Worm (Caenorhabditis elegans) whole organism, L1 larva: ENCODE results near the gene T23F11.4.

Experiments used
- C04F5.9 ChIP-seq: sonication (generic microtip); optimal IDR thresholded peaks from 2 replicates; lab custom pipeline; 2016; ENCODE audit warnings: missing genetic modification characterization, missing compliant biosample characterization
- F16B12.6 ChIP-seq: fragments of 150-350 bp; optimal IDR thresholded peaks from 2 replicates; lab custom pipeline; 2014; ENCODE audit warnings: missing biosample characterization, missing genetic modification characterization
- Y116A8C.19 ChIP-seq: sonication (generic microtip); optimal IDR thresholded peaks from 2 replicates; lab custom pipeline; 2016; ENCODE audit warnings: missing compliant biosample characterization, missing genetic modification characterization, borderline replicate concordance
- ama-1 ChIP-seq: fragments of 150-350 bp; optimal IDR thresholded peaks from 2 replicates; lab custom pipeline; 2014
- blmp-1 ChIP-seq: fragments of 150-350 bp; optimal IDR thresholded peaks from 2 replicates; lab custom pipeline; 2014; ENCODE audit warnings: missing biosample characterization, missing genetic modification characterization
- ceh-82 ChIP-seq, 3 experiments: fragments of 150-350 bp in 1 of 3; sonication (generic microtip) in 2 of 3; optimal IDR thresholded peaks; 2 replicates each; lab custom pipeline; 2014 to 2017; ENCODE audit warnings: missing biosample characterization in 3 of 3, missing genetic modification characterization in 3 of 3
- ceh-90 ChIP-seq: sonication (generic microtip); optimal IDR thresholded peaks from 2 replicates; lab custom pipeline; 2016; ENCODE audit warnings: missing genetic modification characterization, missing compliant biosample characterization
- dpl-1 ChIP-seq, 3 experiments: fragments of 150-350 bp in 2 of 3; sonication (generic microtip) in 1 of 3; optimal IDR thresholded peaks; 2 replicates each; lab custom pipeline; 2014 to 2017; ENCODE audit warnings: missing biosample characterization in 3 of 3, missing genetic modification characterization in 3 of 3, missing genetic modification reagents in 3 of 3
- dsc-1 ChIP-seq: sonication (generic microtip); optimal IDR thresholded peaks from 2 replicates; lab custom pipeline; 2016; ENCODE audit warnings: mild to moderate bottlenecking, missing genetic modification characterization, missing compliant biosample characterization
- efl-1 ChIP-seq, 4 experiments: fragments of 150-350 bp; optimal IDR thresholded peaks in 3 of 4; peaks in 1 of 4; 1 replicate in 1 of 4; 2 replicates in 3 of 4; lab custom pipeline; 2014; ENCODE audit warnings: missing biosample characterization in 2 of 4, missing genetic modification characterization in 2 of 4, missing genetic modification reagents in 2 of 4
- egl-13 ChIP-seq: sonication (generic microtip); optimal IDR thresholded peaks from 2 replicates; lab custom pipeline; 2016; ENCODE audit warnings: missing genotype, missing genetic modification reagents, missing genetic modification characterization, missing compliant biosample characterization
- fkh-8 ChIP-seq: sonication (generic microtip); optimal IDR thresholded peaks from 2 replicates; lab custom pipeline; 2016; ENCODE audit warnings: mild to moderate bottlenecking, missing genetic modification characterization, missing compliant biosample characterization
- grh-1 ChIP-seq: fragments of 200-800 bp; sonication (Bioruptor generic); IDR thresholded peaks from 2 replicates; pipeline ENCODE4 v1.3.6; 2022; ENCODE audit warnings: missing genetic modification reagents, missing genetic modification characterization, missing compliant biosample characterization
- hpl-2 ChIP-seq: fragments of 150-350 bp; optimal IDR thresholded peaks from 2 replicates; lab custom pipeline; 2014; ENCODE audit warnings: missing biosample characterization, missing genetic modification reagents, missing genetic modification characterization
- isw-1 ChIP-seq: fragments of 200-800 bp; sonication (Bioruptor generic); IDR thresholded peaks from 2 replicates; pipeline ENCODE4 v1.3.6; 2022; ENCODE audit warnings: missing genetic modification characterization, missing compliant biosample characterization
- lin-14 ChIP-seq: fragments of 200-800 bp; sonication (Bioruptor generic); optimal IDR thresholded peaks from 2 replicates; lab custom pipeline; 2018; ENCODE audit warnings: mild to moderate bottlenecking, missing genetic modification characterization, moderate library complexity, missing compliant biosample characterization
- lin-35 ChIP-seq, 2 experiments: fragments of 150-350 bp; optimal IDR thresholded peaks; 2 replicates each; lab custom pipeline; 2014; ENCODE audit warnings: missing biosample characterization in 2 of 2, missing genetic modification characterization in 2 of 2, missing genetic modification reagents in 2 of 2
- lin-39 ChIP-seq: fragments of 150-350 bp; optimal IDR thresholded peaks from 2 replicates; lab custom pipeline; 2014; ENCODE audit warnings: missing biosample characterization, missing genetic modification reagents, missing genetic modification characterization
- lir-3 ChIP-seq: sonication (generic microtip); optimal IDR thresholded peaks from 2 replicates; lab custom pipeline; 2016; ENCODE audit warnings: mild to moderate bottlenecking, missing genetic modification characterization, moderate library complexity, missing compliant biosample characterization; ENCODE audit not compliant: poor library complexity
- lsy-2 ChIP-seq, 2 experiments: fragments of 150-350 bp; optimal IDR thresholded peaks; 2 replicates each; lab custom pipeline; 2014; ENCODE audit warnings: missing biosample characterization in 2 of 2, missing genetic modification characterization in 2 of 2
- mdl-1 ChIP-seq, 2 experiments: fragments of 150-350 bp; optimal IDR thresholded peaks; 2 replicates each; lab custom pipeline; 2014 to 2017; ENCODE audit warnings: missing biosample characterization in 2 of 2, missing genetic modification characterization in 2 of 2, inconsistent platforms in 1 of 2
- mef-2 ChIP-seq: fragments of 150-350 bp; optimal IDR thresholded peaks from 2 replicates; lab custom pipeline; 2014; ENCODE audit warnings: missing biosample characterization, missing genetic modification characterization
- mep-1 ChIP-seq: fragments of 150-350 bp; optimal IDR thresholded peaks from 2 replicates; lab custom pipeline; 2014; ENCODE audit warnings: missing biosample characterization, missing genetic modification characterization
- nhr-19 ChIP-seq: fragments of 200-800 bp; sonication (Bioruptor generic); conservative IDR thresholded peaks from 2 replicates; pipeline ENCODE4 v1.3.6; 2022; ENCODE audit warnings: missing genetic modification characterization, missing compliant biosample characterization
- nhr-20 ChIP-seq: sonication (generic microtip); optimal IDR thresholded peaks from 2 replicates; lab custom pipeline; 2016; ENCODE audit warnings: mild to moderate bottlenecking, missing genetic modification characterization, missing compliant biosample characterization
- nhr-47 ChIP-seq: sonication (generic microtip); optimal IDR thresholded peaks from 2 replicates; lab custom pipeline; 2016; ENCODE audit warnings: mild to moderate bottlenecking, missing genetic modification characterization, moderate library complexity, missing compliant biosample characterization
- nhr-71 ChIP-seq: sonication (generic microtip); optimal IDR thresholded peaks from 2 replicates; lab custom pipeline; 2016; ENCODE audit warnings: mild to moderate bottlenecking, missing genetic modification characterization, moderate library complexity, missing compliant biosample characterization
- nhr-76 ChIP-seq: sonication (generic microtip); optimal IDR thresholded peaks from 2 replicates; lab custom pipeline; 2017; ENCODE audit warnings: missing biosample characterization, missing genetic modification characterization
- nhr-77 ChIP-seq: fragments of 150-350 bp; optimal IDR thresholded peaks from 2 replicates; lab custom pipeline; 2014; ENCODE audit warnings: missing biosample characterization, missing genetic modification characterization
- nhr-85 ChIP-seq: sonication (generic microtip); peaks from one replicate; lab custom pipeline; 2016; ENCODE audit warnings: missing genetic modification characterization, inconsistent platforms, missing compliant biosample characterization
- nhr-90 ChIP-seq: sonication (generic microtip); optimal IDR thresholded peaks from 2 replicates; lab custom pipeline; 2016; ENCODE audit warnings: mild to moderate bottlenecking, missing genetic modification characterization, missing compliant biosample characterization; ENCODE audit not compliant: poor library complexity
- pag-3 ChIP-seq: sonication (generic microtip); optimal IDR thresholded peaks from 2 replicates; lab custom pipeline; 2017; ENCODE audit warnings: missing genetic modification characterization, mild to moderate bottlenecking, missing compliant biosample characterization, antibody characterized with exemption, borderline replicate concordance; ENCODE audit not compliant: insufficient read depth
- rnt-1 ChIP-seq: sonication (generic microtip); optimal IDR thresholded peaks from 2 replicates; lab custom pipeline; 2016; ENCODE audit warnings: mild to moderate bottlenecking, missing genetic modification characterization, moderate library complexity, missing compliant biosample characterization
- skn-1 ChIP-seq: fragments of 150-350 bp; optimal IDR thresholded peaks from 2 replicates; lab custom pipeline; 2014; ENCODE audit warnings: missing biosample characterization, missing genetic modification characterization
- snpc-4 ChIP-seq: fragments of 150-350 bp; optimal IDR thresholded peaks from 2 replicates; lab custom pipeline; 2014; ENCODE audit warnings: missing biosample characterization, missing genetic modification characterization
- snu-23 ChIP-seq: sonication (generic microtip); optimal IDR thresholded peaks from 2 replicates; lab custom pipeline; 2016; ENCODE audit warnings: missing genetic modification characterization, missing compliant biosample characterization
- sox-4 ChIP-seq: sonication (generic microtip); optimal IDR thresholded peaks from 2 replicates; lab custom pipeline; 2016; ENCODE audit warnings: missing genetic modification characterization, missing compliant biosample characterization
- sptf-1 ChIP-seq: fragments of 150-350 bp; optimal IDR thresholded peaks from 2 replicates; lab custom pipeline; 2014; ENCODE audit warnings: missing biosample characterization, missing genetic modification characterization
- swsn-7 ChIP-seq: sonication (generic microtip); optimal IDR thresholded peaks from 2 replicates; lab custom pipeline; 2016; ENCODE audit warnings: missing genetic modification characterization, missing compliant biosample characterization
- tbx-2 ChIP-seq: sonication (generic microtip); optimal IDR thresholded peaks from 2 replicates; lab custom pipeline; 2016; ENCODE audit warnings: missing genetic modification characterization, missing compliant biosample characterization
- tlp-1 ChIP-seq: fragments of 150-350 bp; optimal IDR thresholded peaks from 2 replicates; lab custom pipeline; 2014; ENCODE audit warnings: missing biosample characterization, missing genetic modification characterization
- unc-62 ChIP-seq: fragments of 150-350 bp; optimal IDR thresholded peaks from 2 replicates; lab custom pipeline; 2014; ENCODE audit warnings: missing biosample characterization, missing genetic modification reagents, missing genetic modification characterization
- unc-86 ChIP-seq: sonication (generic microtip); optimal IDR thresholded peaks from 2 replicates; lab custom pipeline; 2016; ENCODE audit warnings: missing genetic modification characterization, missing compliant biosample characterization
- unc-98 ChIP-seq: fragments of 200-800 bp; sonication (Bioruptor generic); IDR thresholded peaks from 2 replicates; pipeline ENCODE4 v1.3.6; 2022; ENCODE audit warnings: missing genetic modification characterization, missing compliant biosample characterization
- xbp-1 ChIP-seq: sonication (generic microtip); optimal IDR thresholded peaks from 2 replicates; lab custom pipeline; 2016; ENCODE audit warnings: missing genetic modification characterization, missing compliant biosample characterization
- zag-1 ChIP-seq: fragments of 150-350 bp; optimal IDR thresholded peaks from 2 replicates; lab custom pipeline; 2014; ENCODE audit warnings: missing biosample characterization, missing genetic modification characterization
- ztf-11 ChIP-seq, 2 experiments: sonication (generic microtip); optimal IDR thresholded peaks; 2 replicates each; lab custom pipeline; 2016 to 2017; ENCODE audit warnings: missing genetic modification characterization in 2 of 2, missing biosample characterization in 1 of 2, missing compliant biosample characterization in 1 of 2
- ztf-4 ChIP-seq: fragments of 150-350 bp; optimal IDR thresholded peaks from 2 replicates; lab custom pipeline; 2014; ENCODE audit warnings: missing biosample characterization, missing genetic modification characterization

Gene T23F11.4

ce11 chrIII:4666753-4667400, 1.7 kb upstream of the T23F11.4 start:
- TF ChIP-seq fkh-8 (tag; lab: Kevin White, UChicago) (peak; percentile 43), ceh-90 (tag; lab: Kevin White, UChicago) (no peak), mdl-1 (tag; optimal IDR thresholded peaks at IDR 0.05; lab: Kevin White, UChicago) (peak in 1 of 2 experiments; percentile 32), dpl-1 (GFP tag; optimal IDR thresholded peaks at IDR 0.05; lab: Kevin White, UChicago) (peak in 2 of 3 experiments; percentile 3 to 24), nhr-76 (tag; lab: Kevin White, UChicago) (no peak), Y116A8C.19 (tag; lab: Kevin White, UChicago) (no peak), lin-14 (GFP tag; lab: Kevin White, UChicago) (peak; percentile 94), snpc-4 (tag; lab: Kevin White, UChicago) (peak; percentile 31), tbx-2 (tag; lab: Kevin White, UChicago) (peak; percentile 18), mep-1 (tag; lab: Kevin White, UChicago) (peak; percentile 66), xbp-1 (peak; percentile 39), F16B12.6 (tag; lab: Kevin White, UChicago) (peak; percentile 8), lsy-2 (tag; optimal IDR thresholded peaks at IDR 0.05; lab: Kevin White, UChicago) (peak; percentile 33 to 62), ztf-4 (no peak), nhr-85 (tag; lab: Kevin White, UChicago) (peak; percentile 89), nhr-20 (tag; lab: Kevin White, UChicago) (peak; percentile 51), unc-86 (tag; lab: Kevin White, UChicago) (peak; percentile 25), mef-2 (tag; lab: Kevin White, UChicago) (no peak), blmp-1 (peak; percentile 87), sox-4 (tag; lab: Kevin White, UChicago) (no peak), C04F5.9 (tag; lab: Kevin White, UChicago) (no peak), grh-1 (GFP tag; lab: Robert Waterston, UW) (no peak), egl-13 (tag; lab: Kevin White, UChicago) (no peak), lin-39 (tag; lab: Kevin White, UChicago) (no peak), unc-98 (GFP tag; lab: Robert Waterston, UW) (no peak), nhr-77 (tag; lab: Kevin White, UChicago) (peak; percentile 22), dsc-1 (tag; lab: Kevin White, UChicago) (no peak), ceh-82 (tag; optimal IDR thresholded peaks at IDR 0.05; lab: Kevin White, UChicago) (peak in 2 of 3 experiments; percentile 22 to 63), lin-35 (GFP tag; optimal IDR thresholded peaks at IDR 0.05; lab: Kevin White, UChicago) (peak; percentile 25 to 50), nhr-90 (tag; lab: Kevin White, UChicago) (peak; percentile 34), isw-1 (no peak), ztf-11 (tag; optimal IDR thresholded peaks at IDR 0.05; lab: Kevin White, UChicago) (peak in 1 of 2 experiments; percentile 25), sptf-1 (tag; lab: Kevin White, UChicago) (no peak), nhr-71 (tag; lab: Kevin White, UChicago) (peak; percentile 61), skn-1 (peak; percentile 71), ama-1 (no peak), zag-1 (tag; lab: Kevin White, UChicago) (no peak), efl-1 (optimal IDR thresholded peaks at IDR 0.05; lab: Kevin White, UChicago) (peak; percentile 36 to 37), efl-1 (GFP tag; optimal IDR thresholded peaks at IDR 0.05 in 1 of 2; lab: Kevin White, UChicago) (peak; percentile 21 to 95), swsn-7 (peak; percentile 46), snu-23 (GFP tag; lab: Kevin White, UChicago) (peak; percentile 61), tlp-1 (tag; lab: Kevin White, UChicago) (no peak), rnt-1 (tag; lab: Kevin White, UChicago) (peak; percentile 29), nhr-47 (tag; lab: Kevin White, UChicago) (peak; percentile 51), lir-3 (tag; lab: Kevin White, UChicago) (no peak), unc-62 (GFP tag; lab: Kevin White, UChicago) (no peak), hpl-2 (no peak), pag-3 (tag; lab: Kevin White, UChicago) (no peak), nhr-19 (GFP tag; lab: Robert Waterston, UW) (peak; percentile 33; the same call in 1 of the 2 replicates)
